Worm (Caenorhabditis elegans) whole organism, early embryonic: ENCODE measurements around the gene C25A11.2.

ENCODE experiments used
- aly-1 ChIP-seq: sonication (generic microtip); optimal IDR thresholded peaks from 2 replicates; lab custom pipeline; 2016; ENCODE audit warnings: missing genetic modification characterization, missing compliant biosample characterization
- ama-1 ChIP-seq: fragments of 150-350 bp; optimal IDR thresholded peaks from 2 replicates; lab custom pipeline; 2014
- ets-7 ChIP-seq: sonication (generic microtip); optimal IDR thresholded peaks from 2 replicates; lab custom pipeline; 2016; ENCODE audit warnings: missing genotype, missing genetic modification characterization, missing compliant biosample characterization
- flt-1 ChIP-seq: fragments of 200-800 bp; sonication (Bioruptor generic); IDR thresholded peaks from 2 replicates; pipeline ENCODE4 v1.3.6; 2022; ENCODE audit warnings: missing genetic modification characterization, missing compliant biosample characterization
- hmbx-1 ChIP-seq: sonication (generic microtip); optimal IDR thresholded peaks from 2 replicates; lab custom pipeline; 2016; ENCODE audit warnings: mild to moderate bottlenecking, missing genetic modification characterization, missing compliant biosample characterization
- sea-1 ChIP-seq: fragments of 200-800 bp; sonication (Bioruptor generic); conservative IDR thresholded peaks from 2 replicates; pipeline ENCODE4 v1.3.6; 2022; ENCODE audit warnings: missing genetic modification characterization, missing compliant biosample characterization
- tra-4 ChIP-seq: sonication (generic microtip); optimal IDR thresholded peaks from 2 replicates; lab custom pipeline; 2017; ENCODE audit warnings: missing genetic modification characterization, missing compliant biosample characterization

- no peak for TF ChIP-seq flt-1 (GFP tag; lab: Robert Waterston, UW)
- TF ChIP-seq ets-7 (tag; lab: Kevin White, UChicago) = no peak
- TF ChIP-seq sea-1 (GFP tag; lab: Robert Waterston, UW) = no peak
- no peak for TF ChIP-seq ama-1
- TF ChIP-seq hmbx-1 (tag; lab: Kevin White, UChicago) = no peak
- TF ChIP-seq tra-4 (tag; lab: Kevin White, UChicago) = no peak
- TF ChIP-seq aly-1 (tag; lab: Kevin White, UChicago) = no peak
Observed at ce11 chrX:9146953-9147352, 33.1 kb downstream of the C25A11.2 start.
